Worm (Caenorhabditis elegans) whole organism, L1 larva: ENCODE results near the gene F09E5.8.
A peak's percentile ranks its signal among the peaks of the same experiment; 100 is the strongest.

Experiments used
- C04F5.9 ChIP-seq: sonication (generic microtip); optimal IDR thresholded peaks from 2 replicates; lab custom pipeline; 2016; ENCODE audit warnings: missing genetic modification characterization, missing compliant biosample characterization
- C16A3.4 ChIP-seq: fragments of 150-350 bp; optimal IDR thresholded peaks from 2 replicates; lab custom pipeline; 2014; ENCODE audit warnings: missing biosample characterization, missing genetic modification characterization
- F16B12.6 ChIP-seq: fragments of 150-350 bp; optimal IDR thresholded peaks from 2 replicates; lab custom pipeline; 2014; ENCODE audit warnings: missing biosample characterization, missing genetic modification characterization
- Y116A8C.19 ChIP-seq: sonication (generic microtip); optimal IDR thresholded peaks from 2 replicates; lab custom pipeline; 2016; ENCODE audit warnings: missing compliant biosample characterization, missing genetic modification characterization, borderline replicate concordance
- aly-2 ChIP-seq: fragments of 150-350 bp; optimal IDR thresholded peaks from 2 replicates; lab custom pipeline; 2014; ENCODE audit warnings: missing biosample characterization, missing genetic modification characterization
- ama-1 ChIP-seq: fragments of 150-350 bp; optimal IDR thresholded peaks from 2 replicates; lab custom pipeline; 2014
- ceh-63 ChIP-seq: fragments of 200-800 bp; sonication (Bioruptor generic); optimal IDR thresholded peaks from 2 replicates; lab custom pipeline; 2018; ENCODE audit warnings: mild to moderate bottlenecking, missing genetic modification characterization, missing compliant biosample characterization
- ceh-90 ChIP-seq: sonication (generic microtip); optimal IDR thresholded peaks from 2 replicates; lab custom pipeline; 2016; ENCODE audit warnings: missing genetic modification characterization, missing compliant biosample characterization
- ces-1 ChIP-seq: fragments of 150-350 bp; optimal IDR thresholded peaks from 2 replicates; lab custom pipeline; 2014; ENCODE audit warnings: missing biosample characterization, missing genetic modification reagents, missing genetic modification characterization
- dsc-1 ChIP-seq: sonication (generic microtip); optimal IDR thresholded peaks from 2 replicates; lab custom pipeline; 2016; ENCODE audit warnings: mild to moderate bottlenecking, missing genetic modification characterization, missing compliant biosample characterization
- efl-3 ChIP-seq: fragments of 200-800 bp; sonication (Bioruptor generic); optimal IDR thresholded peaks from 2 replicates; lab custom pipeline; 2018; ENCODE audit warnings: mild to moderate bottlenecking, missing genetic modification characterization, missing compliant biosample characterization
- elt-2 ChIP-seq: sonication (generic microtip); optimal IDR thresholded peaks from 2 replicates; lab custom pipeline; 2016; ENCODE audit warnings: missing genetic modification characterization, mild to moderate bottlenecking, inconsistent platforms, missing compliant biosample characterization, missing genetic modification reagents
- elt-3 ChIP-seq, 6 experiments: fragments of 150-350 bp in 1 of 6; sonication (generic microtip); optimal IDR thresholded peaks; 2 replicates each; lab custom pipeline; 2017 to 2018; ENCODE audit warnings: missing biosample characterization in 6 of 6, missing genetic modification characterization in 6 of 6, inconsistent platforms in 1 of 6
- fkh-10 ChIP-seq: sonication (generic microtip); optimal IDR thresholded peaks from 2 replicates; lab custom pipeline; 2017; ENCODE audit warnings: missing biosample characterization, missing genetic modification reagents, missing genetic modification characterization
- fkh-8 ChIP-seq: sonication (generic microtip); optimal IDR thresholded peaks from 2 replicates; lab custom pipeline; 2016; ENCODE audit warnings: mild to moderate bottlenecking, missing genetic modification characterization, missing compliant biosample characterization
- fos-1 ChIP-seq: fragments of 150-350 bp; optimal IDR thresholded peaks from 2 replicates; lab custom pipeline; 2014; ENCODE audit warnings: missing biosample characterization, missing genetic modification characterization
- grh-1 ChIP-seq: fragments of 200-800 bp; sonication (Bioruptor generic); IDR thresholded peaks from 2 replicates; pipeline ENCODE4 v1.3.6; 2022; ENCODE audit warnings: missing genetic modification reagents, missing genetic modification characterization, missing compliant biosample characterization
- hlh-4 ChIP-seq: sonication (generic microtip); optimal IDR thresholded peaks from 2 replicates; lab custom pipeline; 2016; ENCODE audit warnings: mild to moderate bottlenecking, missing genetic modification characterization, missing compliant biosample characterization
- hpl-2 ChIP-seq: fragments of 150-350 bp; optimal IDR thresholded peaks from 2 replicates; lab custom pipeline; 2014; ENCODE audit warnings: missing biosample characterization, missing genetic modification reagents, missing genetic modification characterization
- isw-1 ChIP-seq: fragments of 200-800 bp; sonication (Bioruptor generic); IDR thresholded peaks from 2 replicates; pipeline ENCODE4 v1.3.6; 2022; ENCODE audit warnings: missing genetic modification characterization, missing compliant biosample characterization
- jun-1 ChIP-seq: fragments of 150-350 bp; optimal IDR thresholded peaks from 2 replicates; lab custom pipeline; 2014; ENCODE audit warnings: missing biosample characterization, missing genetic modification reagents, missing genetic modification characterization
- lin-14 ChIP-seq: fragments of 200-800 bp; sonication (Bioruptor generic); optimal IDR thresholded peaks from 2 replicates; lab custom pipeline; 2018; ENCODE audit warnings: mild to moderate bottlenecking, missing genetic modification characterization, moderate library complexity, missing compliant biosample characterization
- lin-15B ChIP-seq: fragments of 150-350 bp; sonication (generic microtip); optimal IDR thresholded peaks from 3 replicates; lab custom pipeline; 2014; ENCODE audit warnings: missing biosample characterization, missing genetic modification characterization
- lin-35 ChIP-seq, 2 experiments: fragments of 150-350 bp; optimal IDR thresholded peaks; 2 replicates each; lab custom pipeline; 2014; ENCODE audit warnings: missing biosample characterization in 2 of 2, missing genetic modification characterization in 2 of 2, missing genetic modification reagents in 2 of 2
- lin-39 ChIP-seq: fragments of 150-350 bp; optimal IDR thresholded peaks from 2 replicates; lab custom pipeline; 2014; ENCODE audit warnings: missing biosample characterization, missing genetic modification reagents, missing genetic modification characterization
- lir-3 ChIP-seq: sonication (generic microtip); optimal IDR thresholded peaks from 2 replicates; lab custom pipeline; 2016; ENCODE audit warnings: mild to moderate bottlenecking, missing genetic modification characterization, moderate library complexity, missing compliant biosample characterization; ENCODE audit not compliant: poor library complexity
- lsy-2 ChIP-seq, 2 experiments: fragments of 150-350 bp; optimal IDR thresholded peaks; 2 replicates each; lab custom pipeline; 2014; ENCODE audit warnings: missing biosample characterization in 2 of 2, missing genetic modification characterization in 2 of 2
- mdl-1 ChIP-seq, 2 experiments: fragments of 150-350 bp; optimal IDR thresholded peaks; 2 replicates each; lab custom pipeline; 2014 to 2017; ENCODE audit warnings: missing biosample characterization in 2 of 2, missing genetic modification characterization in 2 of 2, inconsistent platforms in 1 of 2
- mef-2 ChIP-seq: fragments of 150-350 bp; optimal IDR thresholded peaks from 2 replicates; lab custom pipeline; 2014; ENCODE audit warnings: missing biosample characterization, missing genetic modification characterization
- nhr-237 ChIP-seq: fragments of 150-350 bp; optimal IDR thresholded peaks from 2 replicates; lab custom pipeline; 2014; ENCODE audit warnings: missing biosample characterization, missing genetic modification characterization
- nhr-28 ChIP-seq: fragments of 150-350 bp; optimal IDR thresholded peaks from 2 replicates; lab custom pipeline; 2014; ENCODE audit warnings: missing biosample characterization, missing genetic modification characterization
- nhr-47 ChIP-seq: sonication (generic microtip); optimal IDR thresholded peaks from 2 replicates; lab custom pipeline; 2016; ENCODE audit warnings: mild to moderate bottlenecking, missing genetic modification characterization, moderate library complexity, missing compliant biosample characterization
- nhr-71 ChIP-seq: sonication (generic microtip); optimal IDR thresholded peaks from 2 replicates; lab custom pipeline; 2016; ENCODE audit warnings: mild to moderate bottlenecking, missing genetic modification characterization, moderate library complexity, missing compliant biosample characterization
- nhr-76 ChIP-seq: sonication (generic microtip); optimal IDR thresholded peaks from 2 replicates; lab custom pipeline; 2017; ENCODE audit warnings: missing biosample characterization, missing genetic modification characterization
- nhr-77 ChIP-seq: fragments of 150-350 bp; optimal IDR thresholded peaks from 2 replicates; lab custom pipeline; 2014; ENCODE audit warnings: missing biosample characterization, missing genetic modification characterization
- nhr-90 ChIP-seq: sonication (generic microtip); optimal IDR thresholded peaks from 2 replicates; lab custom pipeline; 2016; ENCODE audit warnings: mild to moderate bottlenecking, missing genetic modification characterization, missing compliant biosample characterization; ENCODE audit not compliant: poor library complexity
- pag-3 ChIP-seq: sonication (generic microtip); optimal IDR thresholded peaks from 2 replicates; lab custom pipeline; 2017; ENCODE audit warnings: missing genetic modification characterization, mild to moderate bottlenecking, missing compliant biosample characterization, antibody characterized with exemption, borderline replicate concordance; ENCODE audit not compliant: insufficient read depth
- pax-3 ChIP-seq: fragments of 200-800 bp; sonication (Bioruptor generic); optimal IDR thresholded peaks from 2 replicates; lab custom pipeline; 2018; ENCODE audit warnings: mild to moderate bottlenecking, missing genetic modification characterization, moderate library complexity, missing compliant biosample characterization
- rnt-1 ChIP-seq: sonication (generic microtip); optimal IDR thresholded peaks from 2 replicates; lab custom pipeline; 2016; ENCODE audit warnings: mild to moderate bottlenecking, missing genetic modification characterization, moderate library complexity, missing compliant biosample characterization
- skn-1 ChIP-seq: fragments of 150-350 bp; optimal IDR thresholded peaks from 2 replicates; lab custom pipeline; 2014; ENCODE audit warnings: missing biosample characterization, missing genetic modification characterization
- snpc-4 ChIP-seq: fragments of 150-350 bp; optimal IDR thresholded peaks from 2 replicates; lab custom pipeline; 2014; ENCODE audit warnings: missing biosample characterization, missing genetic modification characterization
- snu-23 ChIP-seq: sonication (generic microtip); optimal IDR thresholded peaks from 2 replicates; lab custom pipeline; 2016; ENCODE audit warnings: missing genetic modification characterization, missing compliant biosample characterization
- sox-4 ChIP-seq: sonication (generic microtip); optimal IDR thresholded peaks from 2 replicates; lab custom pipeline; 2016; ENCODE audit warnings: missing genetic modification characterization, missing compliant biosample characterization
- sup-37 ChIP-seq: fragments of 200-800 bp; sonication (Bioruptor generic); optimal IDR thresholded peaks from 2 replicates; lab custom pipeline; 2018; ENCODE audit warnings: mild to moderate bottlenecking, missing genetic modification characterization, missing compliant biosample characterization
- tbx-2 ChIP-seq: sonication (generic microtip); optimal IDR thresholded peaks from 2 replicates; lab custom pipeline; 2016; ENCODE audit warnings: missing genetic modification characterization, missing compliant biosample characterization
- tlp-1 ChIP-seq: fragments of 150-350 bp; optimal IDR thresholded peaks from 2 replicates; lab custom pipeline; 2014; ENCODE audit warnings: missing biosample characterization, missing genetic modification characterization
- unc-130 ChIP-seq: fragments of 150-350 bp; optimal IDR thresholded peaks from 2 replicates; lab custom pipeline; 2017; ENCODE audit warnings: missing biosample characterization, missing genetic modification characterization, inconsistent platforms
- unc-30 ChIP-seq: sonication (generic microtip); optimal IDR thresholded peaks from 2 replicates; lab custom pipeline; 2017; ENCODE audit warnings: missing biosample characterization, missing genetic modification characterization
- unc-86 ChIP-seq: sonication (generic microtip); optimal IDR thresholded peaks from 2 replicates; lab custom pipeline; 2016; ENCODE audit warnings: missing genetic modification characterization, missing compliant biosample characterization
- unc-98 ChIP-seq: fragments of 200-800 bp; sonication (Bioruptor generic); IDR thresholded peaks from 2 replicates; pipeline ENCODE4 v1.3.6; 2022; ENCODE audit warnings: missing genetic modification characterization, missing compliant biosample characterization
- xbp-1 ChIP-seq: sonication (generic microtip); optimal IDR thresholded peaks from 2 replicates; lab custom pipeline; 2016; ENCODE audit warnings: missing genetic modification characterization, missing compliant biosample characterization
- zag-1 ChIP-seq: fragments of 150-350 bp; optimal IDR thresholded peaks from 2 replicates; lab custom pipeline; 2014; ENCODE audit warnings: missing biosample characterization, missing genetic modification characterization
- zip-4 ChIP-seq: fragments of 200-800 bp; sonication (Bioruptor generic); optimal IDR thresholded peaks from 2 replicates; lab custom pipeline; 2018; ENCODE audit warnings: mild to moderate bottlenecking, missing genetic modification characterization, moderate library complexity, missing compliant biosample characterization

The F09E5.8 gene

DNA sequence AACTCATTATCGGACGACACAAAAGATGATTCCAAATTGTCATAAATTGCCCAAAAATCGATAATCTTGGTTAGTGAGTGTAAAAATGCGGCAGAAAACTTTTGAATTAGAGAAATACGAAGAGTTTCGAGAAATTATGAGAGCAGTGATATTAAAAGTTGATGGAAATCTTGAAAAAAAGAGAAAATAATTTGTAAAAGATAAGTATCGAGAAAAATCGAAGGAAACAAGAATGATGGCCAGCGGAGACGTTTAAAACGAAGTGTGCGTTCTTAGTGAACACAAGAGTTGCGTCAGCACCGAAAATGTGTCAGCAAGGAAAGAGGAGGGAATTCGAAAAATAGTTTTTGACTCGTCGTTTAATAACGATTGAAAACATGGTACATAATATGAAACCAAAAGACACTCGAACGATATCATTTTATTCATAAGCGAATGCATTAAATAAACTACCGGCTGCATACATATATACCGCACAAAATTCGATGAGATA, 39.4 kb downstream of the F09E5.8 start, which contains the start of gene ndx-6 (continued):
- peak; percentile 65 for TF ChIP-seq lin-39 (tag; lab: Kevin White, UChicago)
- TF ChIP-seq nhr-47 (tag; lab: Kevin White, UChicago), result peak; percentile 90
- TF ChIP-seq nhr-90 (tag; lab: Kevin White, UChicago), result peak; percentile 88
- TF ChIP-seq pax-3 (tag; lab: Kevin White, UChicago), result peak; percentile 7
- peak; percentile 88 for TF ChIP-seq lin-14 (GFP tag; lab: Kevin White, UChicago)
- TF ChIP-seq C04F5.9 (tag; lab: Kevin White, UChicago), result peak; percentile 33
- no peak for TF ChIP-seq pag-3
- peak; percentile 80 for TF ChIP-seq fkh-8 (tag; lab: Kevin White, UChicago)
- TF ChIP-seq zip-4 (GFP tag; lab: Kevin White, UChicago), result peak; percentile 36
- TF ChIP-seq lin-35 (GFP tag; optimal IDR thresholded peaks at IDR 0.05; lab: Kevin White, UChicago), result peak; percentile 99 to 100
- no peak for TF ChIP-seq unc-30 (tag; lab: Kevin White, UChicago)
- TF ChIP-seq hpl-2 (GFP tag; lab: Kevin White, UChicago), result no peak
- no peak for TF ChIP-seq hlh-4
- TF ChIP-seq unc-130 (tag; lab: Kevin White, UChicago), result peak; percentile 83
- TF ChIP-seq zag-1 (tag; lab: Kevin White, UChicago), result no peak
- TF ChIP-seq nhr-76, result no peak
- TF ChIP-seq xbp-1 (tag; lab: Kevin White, UChicago), result peak; percentile 88
- TF ChIP-seq sox-4 (tag; lab: Kevin White, UChicago), result peak; percentile 32
- TF ChIP-seq lin-15B (tag; lab: Kevin White, UChicago), result peak; percentile 59
- TF ChIP-seq F16B12.6 (tag; lab: Kevin White, UChicago), result peak; percentile 67
- peak; percentile 90 for TF ChIP-seq C16A3.4 (tag; lab: Kevin White, UChicago)
- TF ChIP-seq aly-2 (tag; lab: Kevin White, UChicago), result peak; percentile 82
- peak; percentile 82 for TF ChIP-seq skn-1 (tag; lab: Kevin White, UChicago)
- TF ChIP-seq snpc-4 (tag; lab: Kevin White, UChicago), result peak; percentile 78
- peak; percentile 60 for TF ChIP-seq grh-1
- TF ChIP-seq ceh-90, result peak; percentile 26
- peak; percentile 88 for TF ChIP-seq dsc-1 (tag; lab: Kevin White, UChicago)
- peak; percentile 83 for TF ChIP-seq tbx-2 (tag; lab: Kevin White, UChicago)
- peak; percentile 90 for TF ChIP-seq nhr-71 (tag; lab: Kevin White, UChicago)
- TF ChIP-seq lsy-2 (tag; optimal IDR thresholded peaks at IDR 0.05; lab: Kevin White, UChicago), result peak; percentile 90 to 92
- TF ChIP-seq sup-37 (GFP tag; lab: Kevin White, UChicago), result no peak
- TF ChIP-seq mef-2 (tag; lab: Kevin White, UChicago), result no peak
- TF ChIP-seq elt-3 (tag; optimal IDR thresholded peaks at IDR 0.05; lab: Kevin White, UChicago), result peak in 2 of 6 experiments; percentile 73 to 87
- TF ChIP-seq isw-1 (GFP tag; lab: Robert Waterston, UW), result peak; percentile 74
- TF ChIP-seq tlp-1 (tag; lab: Kevin White, UChicago), result no peak
- no peak for TF ChIP-seq efl-3
- no peak for TF ChIP-seq Y116A8C.19 (tag; lab: Kevin White, UChicago)
- TF ChIP-seq fkh-10 (GFP tag; lab: Kevin White, UChicago), result peak; percentile 46
- TF ChIP-seq ces-1 (GFP tag; lab: Kevin White, UChicago), result no peak
- peak; percentile 93 for TF ChIP-seq snu-23 (GFP tag; lab: Kevin White, UChicago)
- TF ChIP-seq mdl-1 (tag; optimal IDR thresholded peaks at IDR 0.05; lab: Kevin White, UChicago), result peak in 1 of 2 experiments; percentile 65
- peak; percentile 80 for TF ChIP-seq jun-1
- TF ChIP-seq nhr-77 (tag; lab: Kevin White, UChicago), result peak; percentile 52
- TF ChIP-seq nhr-28, result no peak
- peak; percentile 62 for TF ChIP-seq lir-3 (tag; lab: Kevin White, UChicago)
- TF ChIP-seq ama-1 (lab: Kevin White, UChicago), result peak; percentile 75
- peak; percentile 93 for TF ChIP-seq rnt-1
- TF ChIP-seq nhr-237 (tag; lab: Kevin White, UChicago), result no peak
- no peak for TF ChIP-seq ceh-63 (GFP tag; lab: Kevin White, UChicago)
- peak; percentile 76 for TF ChIP-seq fos-1 (tag; lab: Kevin White, UChicago)
- TF ChIP-seq unc-98, result no peak
- TF ChIP-seq unc-86 (tag; lab: Kevin White, UChicago), result peak; percentile 76
- peak; percentile 86 for TF ChIP-seq elt-2
